Worm (Caenorhabditis elegans) whole organism, L1 larva: ENCODE measurements around the gene T05B11.4.

Experiments
- C04F5.9 ChIP-seq: sonication (generic microtip); optimal IDR thresholded peaks from 2 replicates; lab custom pipeline; 2016; ENCODE audit warnings: missing genetic modification characterization, missing compliant biosample characterization
- C16A3.4 ChIP-seq: fragments of 150-350 bp; optimal IDR thresholded peaks from 2 replicates; lab custom pipeline; 2014; ENCODE audit warnings: missing biosample characterization, missing genetic modification characterization
- F16B12.6 ChIP-seq: fragments of 150-350 bp; optimal IDR thresholded peaks from 2 replicates; lab custom pipeline; 2014; ENCODE audit warnings: missing biosample characterization, missing genetic modification characterization
- aha-1 ChIP-seq: fragments of 150-350 bp; optimal IDR thresholded peaks from 2 replicates; lab custom pipeline; 2014; ENCODE audit warnings: missing biosample characterization, missing genetic modification characterization
- alr-1 ChIP-seq: fragments of 200-800 bp; sonication (Bioruptor generic); optimal IDR thresholded peaks from 2 replicates; lab custom pipeline; 2018; ENCODE audit warnings: borderline replicate concordance, mild to moderate bottlenecking, missing genetic modification characterization, missing compliant biosample characterization
- blmp-1 ChIP-seq: fragments of 150-350 bp; optimal IDR thresholded peaks from 2 replicates; lab custom pipeline; 2014; ENCODE audit warnings: missing biosample characterization, missing genetic modification characterization
- dsc-1 ChIP-seq: sonication (generic microtip); optimal IDR thresholded peaks from 2 replicates; lab custom pipeline; 2016; ENCODE audit warnings: mild to moderate bottlenecking, missing genetic modification characterization, missing compliant biosample characterization
- efl-1 ChIP-seq, 4 experiments: fragments of 150-350 bp; optimal IDR thresholded peaks in 3 of 4; peaks in 1 of 4; 1 replicate in 1 of 4; 2 replicates in 3 of 4; lab custom pipeline; 2014; ENCODE audit warnings: missing biosample characterization in 2 of 4, missing genetic modification characterization in 2 of 4, missing genetic modification reagents in 2 of 4
- elt-2 ChIP-seq: sonication (generic microtip); optimal IDR thresholded peaks from 2 replicates; lab custom pipeline; 2016; ENCODE audit warnings: missing genetic modification characterization, mild to moderate bottlenecking, inconsistent platforms, missing compliant biosample characterization, missing genetic modification reagents
- elt-3 ChIP-seq, 6 experiments: fragments of 150-350 bp in 1 of 6; sonication (generic microtip); optimal IDR thresholded peaks; 2 replicates each; lab custom pipeline; 2017 to 2018; ENCODE audit warnings: missing biosample characterization in 6 of 6, missing genetic modification characterization in 6 of 6, inconsistent platforms in 1 of 6
- ets-5 ChIP-seq: fragments of 200-800 bp; sonication (Bioruptor generic); IDR thresholded peaks from 2 replicates; pipeline ENCODE4 v1.3.6; 2022; ENCODE audit warnings: missing genetic modification characterization, missing compliant biosample characterization
- fkh-10 ChIP-seq: sonication (generic microtip); optimal IDR thresholded peaks from 2 replicates; lab custom pipeline; 2017; ENCODE audit warnings: missing biosample characterization, missing genetic modification reagents, missing genetic modification characterization
- fos-1 ChIP-seq: fragments of 150-350 bp; optimal IDR thresholded peaks from 2 replicates; lab custom pipeline; 2014; ENCODE audit warnings: missing biosample characterization, missing genetic modification characterization
- hlh-4 ChIP-seq: sonication (generic microtip); optimal IDR thresholded peaks from 2 replicates; lab custom pipeline; 2016; ENCODE audit warnings: mild to moderate bottlenecking, missing genetic modification characterization, missing compliant biosample characterization
- irx-1 ChIP-seq: sonication (generic microtip); optimal IDR thresholded peaks from 2 replicates; lab custom pipeline; 2016; ENCODE audit warnings: missing genetic modification characterization, missing compliant biosample characterization
- isw-1 ChIP-seq: fragments of 200-800 bp; sonication (Bioruptor generic); IDR thresholded peaks from 2 replicates; pipeline ENCODE4 v1.3.6; 2022; ENCODE audit warnings: missing genetic modification characterization, missing compliant biosample characterization
- jun-1 ChIP-seq: fragments of 150-350 bp; optimal IDR thresholded peaks from 2 replicates; lab custom pipeline; 2014; ENCODE audit warnings: missing biosample characterization, missing genetic modification reagents, missing genetic modification characterization
- lin-14 ChIP-seq: fragments of 200-800 bp; sonication (Bioruptor generic); optimal IDR thresholded peaks from 2 replicates; lab custom pipeline; 2018; ENCODE audit warnings: mild to moderate bottlenecking, missing genetic modification characterization, moderate library complexity, missing compliant biosample characterization
- lin-35 ChIP-seq, 2 experiments: fragments of 150-350 bp; optimal IDR thresholded peaks; 2 replicates each; lab custom pipeline; 2014; ENCODE audit warnings: missing biosample characterization in 2 of 2, missing genetic modification characterization in 2 of 2, missing genetic modification reagents in 2 of 2
- lin-39 ChIP-seq: fragments of 150-350 bp; optimal IDR thresholded peaks from 2 replicates; lab custom pipeline; 2014; ENCODE audit warnings: missing biosample characterization, missing genetic modification reagents, missing genetic modification characterization
- lsy-2 ChIP-seq, 2 experiments: fragments of 150-350 bp; optimal IDR thresholded peaks; 2 replicates each; lab custom pipeline; 2014; ENCODE audit warnings: missing biosample characterization in 2 of 2, missing genetic modification characterization in 2 of 2
- mdl-1 ChIP-seq, 2 experiments: fragments of 150-350 bp; optimal IDR thresholded peaks; 2 replicates each; lab custom pipeline; 2014 to 2017; ENCODE audit warnings: missing biosample characterization in 2 of 2, missing genetic modification characterization in 2 of 2, inconsistent platforms in 1 of 2
- nhr-11 ChIP-seq: fragments of 150-350 bp; optimal IDR thresholded peaks from 2 replicates; lab custom pipeline; 2014; ENCODE audit warnings: missing biosample characterization, missing genetic modification characterization
- nhr-28 ChIP-seq: fragments of 150-350 bp; optimal IDR thresholded peaks from 2 replicates; lab custom pipeline; 2014; ENCODE audit warnings: missing biosample characterization, missing genetic modification characterization
- nhr-77 ChIP-seq: fragments of 150-350 bp; optimal IDR thresholded peaks from 2 replicates; lab custom pipeline; 2014; ENCODE audit warnings: missing biosample characterization, missing genetic modification characterization
- nhr-85 ChIP-seq: sonication (generic microtip); peaks from one replicate; lab custom pipeline; 2016; ENCODE audit warnings: missing genetic modification characterization, inconsistent platforms, missing compliant biosample characterization
- pag-3 ChIP-seq: sonication (generic microtip); optimal IDR thresholded peaks from 2 replicates; lab custom pipeline; 2017; ENCODE audit warnings: missing genetic modification characterization, mild to moderate bottlenecking, missing compliant biosample characterization, antibody characterized with exemption, borderline replicate concordance; ENCODE audit not compliant: insufficient read depth
- sptf-1 ChIP-seq: fragments of 150-350 bp; optimal IDR thresholded peaks from 2 replicates; lab custom pipeline; 2014; ENCODE audit warnings: missing biosample characterization, missing genetic modification characterization
- sup-37 ChIP-seq: fragments of 200-800 bp; sonication (Bioruptor generic); optimal IDR thresholded peaks from 2 replicates; lab custom pipeline; 2018; ENCODE audit warnings: mild to moderate bottlenecking, missing genetic modification characterization, missing compliant biosample characterization
- unc-130 ChIP-seq: fragments of 150-350 bp; optimal IDR thresholded peaks from 2 replicates; lab custom pipeline; 2017; ENCODE audit warnings: missing biosample characterization, missing genetic modification characterization, inconsistent platforms
- unc-62 ChIP-seq: fragments of 150-350 bp; optimal IDR thresholded peaks from 2 replicates; lab custom pipeline; 2014; ENCODE audit warnings: missing biosample characterization, missing genetic modification reagents, missing genetic modification characterization
- unc-98 ChIP-seq: fragments of 200-800 bp; sonication (Bioruptor generic); IDR thresholded peaks from 2 replicates; pipeline ENCODE4 v1.3.6; 2022; ENCODE audit warnings: missing genetic modification characterization, missing compliant biosample characterization
- vab-15 ChIP-seq: sonication (generic microtip); optimal IDR thresholded peaks from 2 replicates; lab custom pipeline; 2017; ENCODE audit warnings: missing genotype, mild to moderate bottlenecking, missing genetic modification characterization, missing compliant biosample characterization
- xbp-1 ChIP-seq: sonication (generic microtip); optimal IDR thresholded peaks from 2 replicates; lab custom pipeline; 2016; ENCODE audit warnings: missing genetic modification characterization, missing compliant biosample characterization
- zip-4 ChIP-seq: fragments of 200-800 bp; sonication (Bioruptor generic); optimal IDR thresholded peaks from 2 replicates; lab custom pipeline; 2018; ENCODE audit warnings: mild to moderate bottlenecking, missing genetic modification characterization, moderate library complexity, missing compliant biosample characterization
- ztf-4 ChIP-seq: fragments of 150-350 bp; optimal IDR thresholded peaks from 2 replicates; lab custom pipeline; 2014; ENCODE audit warnings: missing biosample characterization, missing genetic modification characterization

Gene T05B11.4

ce11 chrV:7745386-7745785 is 9.1 kb downstream of the T05B11.4 start:
- no peak for TF ChIP-seq ets-5
- TF ChIP-seq efl-1 (optimal IDR thresholded peaks at IDR 0.05; lab: Kevin White, UChicago), result no peak
- TF ChIP-seq efl-1 (GFP tag; optimal IDR thresholded peaks at IDR 0.05 in 1 of 2; lab: Kevin White, UChicago), result peak in 1 of 2 experiments; percentile 72

DNA sequence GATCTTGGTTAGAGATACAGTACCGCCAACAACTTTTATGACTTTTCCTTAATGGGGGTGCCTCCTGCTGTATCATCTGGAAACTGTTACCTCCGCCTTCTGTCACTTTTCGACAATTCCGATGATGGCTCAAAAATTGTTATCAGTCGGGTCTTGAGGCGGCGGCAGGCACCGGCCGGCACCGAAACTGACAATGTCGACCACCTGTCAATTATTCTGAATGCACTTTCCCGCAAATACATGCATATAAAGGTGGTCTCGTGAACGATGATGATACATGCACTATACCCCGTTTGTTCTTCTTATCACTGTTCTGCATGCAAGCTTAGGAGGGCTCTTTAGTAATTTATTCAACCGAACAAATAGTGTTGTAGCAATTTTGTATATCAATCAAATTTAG is 10.4 kb downstream of the T05B11.4 start:
- TF ChIP-seq efl-1 (optimal IDR thresholded peaks at IDR 0.05; lab: Kevin White, UChicago) (no peak), efl-1 (GFP tag; optimal IDR thresholded peaks at IDR 0.05 in 1 of 2; lab: Kevin White, UChicago) (peak in 1 of 2 experiments; percentile 62), elt-2 (peak; percentile 18), ztf-4 (no peak)

- TF ChIP-seq nhr-11 (tag; lab: Kevin White, UChicago) (no peak), nhr-85 (no peak), xbp-1 (no peak), C16A3.4 (tag; lab: Kevin White, UChicago) (no peak), jun-1 (tag; lab: Kevin White, UChicago) (no peak), C04F5.9 (tag; lab: Kevin White, UChicago) (no peak), lin-14 (no peak), sptf-1 (tag; lab: Kevin White, UChicago) (no peak), F16B12.6 (tag; lab: Kevin White, UChicago) (no peak), vab-15 (tag; lab: Kevin White, UChicago) (no peak), nhr-77 (tag; lab: Kevin White, UChicago) (no peak), blmp-1 (tag; lab: Kevin White, UChicago) (no peak), unc-130 (tag; lab: Kevin White, UChicago) (no peak), lin-39 (tag; lab: Kevin White, UChicago) (no peak), aha-1 (tag; lab: Kevin White, UChicago) (no peak)
These were observed 11.9 kb downstream of the T05B11.4 start, which contains the start of gene fbxl-5 for ce11 chrV:7742485-7742959. fbxl-5 (plus strand) TSS chrV:7742909.

DNA sequence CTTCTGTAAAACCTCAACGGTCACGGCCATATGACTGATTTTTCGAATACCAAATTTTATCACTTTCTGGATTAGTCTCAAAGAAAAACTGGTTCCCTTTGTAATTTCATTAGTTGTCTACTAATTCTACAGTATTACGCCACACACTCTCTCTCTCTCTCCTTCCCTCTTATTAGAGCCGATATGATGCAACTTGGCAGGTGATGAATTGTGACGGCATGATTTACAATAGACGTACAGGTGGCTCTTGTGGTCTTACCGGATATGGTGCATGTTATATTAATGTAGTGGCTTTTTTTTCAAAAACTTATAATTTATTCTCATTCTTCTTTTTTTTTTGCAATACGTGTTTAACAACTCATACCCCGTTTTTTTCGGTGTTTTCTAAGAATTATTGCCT is 12.5 kb downstream of the T05B11.4 start:
- TF ChIP-seq alr-1, result no peak
- no peak for TF ChIP-seq sup-37
- TF ChIP-seq blmp-1 (tag; lab: Kevin White, UChicago), result peak; percentile 2

- TF ChIP-seq blmp-1 (tag; lab: Kevin White, UChicago) (peak; percentile 28), nhr-85 (peak; percentile 47), mdl-1 (tag; optimal IDR thresholded peaks at IDR 0.05; lab: Kevin White, UChicago) (no peak)
These were observed 14.5 kb downstream of the T05B11.4 start for ce11 chrV:7739949-7740348.

ce11 chrV:7737710-7738109 is 16.7 kb downstream of the T05B11.4 start, which contains the start of gene srr-9:
srr-9 (plus strand) TSS chrV:7738010.
- TF ChIP-seq lsy-2 (tag; optimal IDR thresholded peaks at IDR 0.05; lab: Kevin White, UChicago) (no peak), fkh-10 (GFP tag; lab: Kevin White, UChicago) (no peak), unc-130 (tag; lab: Kevin White, UChicago) (no peak), hlh-4 (tag; lab: Kevin White, UChicago) (no peak), unc-98 (GFP tag; lab: Robert Waterston, UW) (no peak), lin-35 (GFP tag; optimal IDR thresholded peaks at IDR 0.05; lab: Kevin White, UChicago) (no peak), xbp-1 (no peak), lin-14 (no peak), isw-1 (GFP tag; lab: Robert Waterston, UW) (no peak), fos-1 (tag; lab: Kevin White, UChicago) (no peak), nhr-85 (no peak), elt-3 (tag; optimal IDR thresholded peaks at IDR 0.05; lab: Kevin White, UChicago) (no peak), nhr-28 (no peak), unc-62 (no peak), pag-3 (tag; lab: Kevin White, UChicago) (no peak), irx-1 (no peak), zip-4 (GFP tag; lab: Kevin White, UChicago) (no peak), dsc-1 (tag; lab: Kevin White, UChicago) (no peak)
- TF ChIP-seq, all 84 proteins: peak for 0
